Worm (Caenorhabditis elegans): ENCODE results near the gene nekl-4.

DNA sequence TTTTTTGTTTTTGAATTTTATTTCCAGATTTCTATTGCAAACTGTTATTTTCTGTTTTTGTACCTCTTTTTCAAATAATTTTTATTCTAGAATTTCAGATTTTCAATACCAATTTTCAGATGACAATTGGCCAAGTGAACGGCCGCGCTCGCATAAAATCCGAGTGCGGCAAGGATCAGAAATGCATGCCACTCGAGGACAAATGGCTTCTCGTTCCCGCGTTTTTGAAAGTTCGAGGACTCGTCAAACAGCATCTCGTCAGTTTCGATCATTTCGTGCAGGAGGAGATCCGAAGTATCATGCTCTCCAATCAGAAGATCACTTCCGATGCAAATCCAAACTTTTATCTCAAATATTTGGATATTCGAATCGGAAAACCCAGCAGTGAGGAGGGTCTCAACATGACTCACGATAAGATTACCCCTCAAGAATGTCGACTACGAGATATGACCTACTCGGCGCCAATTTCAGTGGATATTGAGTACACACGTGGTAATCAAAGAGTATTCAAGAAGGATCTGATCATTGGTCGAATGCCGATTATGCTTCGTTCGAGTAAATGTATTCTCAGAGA, 40.0 kb upstream of the nekl-4 start, which contains the start of gene rpc-2:
- TF ChIP-seq ets-7 (tag; optimal IDR thresholded peaks at IDR 0.05) (no peak), F13C5.2 (tag; optimal IDR thresholded peaks at IDR 0.05) (no peak)

All from whole organism, early embryonic.